Worm (Caenorhabditis elegans) whole organism, L3 larva: Measurements from ENCODE around the gene C28H8.5.

Experiments
- ama-1 ChIP-seq: fragments of 150-350 bp; optimal IDR thresholded peaks from 2 replicates; lab custom pipeline; 2018
- fkh-10 ChIP-seq: sonication (generic microtip); optimal IDR thresholded peaks from 2 replicates; lab custom pipeline; 2017; ENCODE audit warnings: missing biosample characterization, missing genetic modification reagents, missing genetic modification characterization
- jun-1 ChIP-seq: fragments of 150-350 bp; optimal IDR thresholded peaks from 2 replicates; lab custom pipeline; 2014; ENCODE audit warnings: missing biosample characterization, missing genetic modification reagents, missing genetic modification characterization
- nhr-237 ChIP-seq: fragments of 150-350 bp; optimal IDR thresholded peaks from 2 replicates; lab custom pipeline; 2014; ENCODE audit warnings: missing biosample characterization, missing genetic modification characterization
- nhr-28 ChIP-seq: fragments of 150-350 bp; optimal IDR thresholded peaks from 2 replicates; lab custom pipeline; 2014; ENCODE audit warnings: missing biosample characterization, missing genetic modification characterization
- nhr-76 ChIP-seq: fragments of 150-350 bp; sonication (generic microtip); optimal IDR thresholded peaks from 5 replicates; lab custom pipeline; 2014; ENCODE audit warnings: missing biosample characterization, missing genetic modification characterization
- tbx-2 ChIP-seq: sonication (generic microtip); optimal IDR thresholded peaks from 2 replicates; lab custom pipeline; 2016; ENCODE audit warnings: mild to moderate bottlenecking, missing genetic modification characterization, missing compliant biosample characterization
- ztf-11 ChIP-seq: fragments of 150-350 bp; optimal IDR thresholded peaks from 2 replicates; lab custom pipeline; 2014; ENCODE audit warnings: missing biosample characterization, missing genetic modification characterization

ce11 chrIII:5846412-5846811, 37.7 kb upstream of the C28H8.5 start:
- TF ChIP-seq ama-1 (lab: Kevin White, UChicago) (no peak), jun-1 (no peak), ztf-11 (tag; lab: Kevin White, UChicago) (no peak), tbx-2 (no peak), nhr-237 (tag; lab: Kevin White, UChicago) (no peak), fkh-10 (GFP tag; lab: Kevin White, UChicago) (peak; percentile 74), nhr-28 (tag; lab: Kevin White, UChicago) (no peak), nhr-76 (tag; lab: Kevin White, UChicago) (no peak)
